Worm (Caenorhabditis elegans): ENCODE data around the gene abu-8.

- TF ChIP-seq duxl-1 (tag; optimal IDR thresholded peaks at IDR 0.05; ENCODE audit: poor library complexity) = no peak
- TF ChIP-seq snpc-4 (tag; optimal IDR thresholded peaks at IDR 0.05) = no peak
- no peak for TF ChIP-seq unc-62 (GFP tag; optimal IDR thresholded peaks at IDR 0.05 in 1 of 2)
- TF ChIP-seq unc-62 (tag; optimal IDR thresholded peaks at IDR 0.05) = no peak
- TF ChIP-seq tra-1 (GFP tag; IDR thresholded peaks at IDR 0.05) = no peak
- no peak for TF ChIP-seq ztf-11 (tag; optimal IDR thresholded peaks at IDR 0.05)
Observed at ce11 chrV:5161792-5162191, 32.6 kb downstream of the abu-8 start, which contains the start of gene abu-6.
